Fruit fly (Drosophila melanogaster): ENCODE data around the gene CG42688.
A peak's percentile ranks its signal among the peaks of the same experiment; 100 is the strongest.

CG42688 gene

DNA sequence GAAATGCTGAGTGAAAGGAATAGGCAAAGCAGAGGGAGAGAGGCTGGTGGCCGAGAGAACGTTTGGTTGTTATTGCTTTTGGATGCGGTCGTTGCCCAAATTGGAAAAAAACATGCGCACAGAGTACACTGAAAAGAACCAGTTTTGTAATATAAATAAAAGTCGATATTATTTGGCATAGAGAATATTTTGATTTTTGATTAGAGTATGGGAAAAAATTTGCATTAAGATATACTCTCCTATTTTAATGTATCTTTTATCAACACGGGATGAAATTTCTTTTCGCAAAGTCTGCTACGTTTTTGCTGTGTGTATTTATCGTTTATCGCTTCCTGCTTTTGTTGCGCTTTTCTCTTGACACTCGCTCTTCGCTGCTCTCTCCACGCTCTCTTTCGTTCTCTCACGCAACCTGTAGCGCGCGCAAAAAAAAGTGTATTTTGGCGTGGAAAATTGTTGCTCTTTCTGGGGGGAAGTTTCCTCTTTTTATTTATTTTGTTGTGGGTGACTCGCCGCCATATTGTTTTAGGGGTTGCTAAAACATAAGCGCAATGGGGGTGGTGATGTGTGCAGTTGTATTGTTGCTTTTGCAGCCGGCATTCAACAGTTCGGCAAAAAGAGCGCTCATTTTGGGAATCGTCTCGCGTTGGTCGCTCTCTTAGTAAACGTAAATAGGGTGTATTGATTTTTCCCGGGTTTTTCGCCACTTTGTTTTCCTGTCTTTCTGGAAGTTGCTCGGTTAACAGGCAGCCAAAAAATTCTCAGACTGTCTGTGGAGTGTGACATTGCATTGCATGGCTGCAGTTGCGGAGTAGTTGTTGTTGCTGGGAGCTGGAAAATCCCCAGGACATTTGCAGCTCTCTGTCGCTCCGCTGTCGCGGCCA, 17.4 kb downstream of the CG42688 start (continued):
- TF ChIP-seq lov (optimal IDR thresholded peaks at IDR 0.05) (no peak), lov (GFP tag; IDR thresholded peaks at IDR 0.05) (peak; percentile 95), zfh1 (GFP tag; IDR thresholded peaks at IDR 0.05) (peak; percentile 96), CG12391 (tag; optimal IDR thresholded peaks at IDR 0.05) (peak; percentile 97), D (optimal IDR thresholded peaks at IDR 0.05) (no peak), D (GFP tag; optimal IDR thresholded peaks at IDR 0.05) (peak; percentile 97), CG12236 (GFP tag; optimal IDR thresholded peaks at IDR 0.05) (peak; percentile 81), Atf6 (GFP tag; IDR thresholded peaks at IDR 0.05) (peak; percentile 97), ranshi (GFP tag; IDR thresholded peaks at IDR 0.05) (peak; percentile 97), ERR (GFP tag; optimal IDR thresholded peaks at IDR 0.05) (peak; percentile 92), bigmax (GFP tag; optimal IDR thresholded peaks at IDR 0.05) (peak; percentile 57), wdn (GFP tag; IDR thresholded peaks at IDR 0.05) (peak; percentile 94), CG2712 (tag; optimal IDR thresholded peaks at IDR 0.05) (peak; percentile 98), Ptx1 (GFP tag; IDR thresholded peaks at IDR 0.05) (peak; percentile 97), Doc2 (GFP tag; IDR thresholded peaks at IDR 0.05) (peak; percentile 69; the same call in 1 of the 2 replicates), Med (GFP tag) (peak; percentile 99), B-H2 (GFP tag; optimal IDR thresholded peaks at IDR 0.05) (peak; percentile 84), Spps (tag; optimal IDR thresholded peaks at IDR 0.05) (peak; percentile 96), CG12659 (GFP tag; optimal IDR thresholded peaks at IDR 0.05) (peak; percentile 95), crol (GFP tag; IDR thresholded peaks at IDR 0.05) (peak; percentile 38; the same call in 1 of the 2 replicates), CG4360 (GFP tag; IDR thresholded peaks at IDR 0.05) (peak; percentile 80), NfI (GFP tag; optimal IDR thresholded peaks at IDR 0.05) (peak; percentile 93), CG2678 (tag; optimal IDR thresholded peaks at IDR 0.05) (peak; percentile 98), CG3995 (GFP tag; optimal IDR thresholded peaks at IDR 0.05) (peak; percentile 76), Xrp1 (GFP tag; IDR thresholded peaks at IDR 0.05) (peak; percentile 99), cad (GFP tag; optimal IDR thresholded peaks at IDR 0.05) (no peak), Bgb (GFP tag; IDR thresholded peaks at IDR 0.05; ENCODE audit: partially characterized antibody) (no peak), dpn (GFP tag; optimal IDR thresholded peaks at IDR 0.05) (peak; percentile 96 to 97), CG34376 (GFP tag; optimal IDR thresholded peaks at IDR 0.05) (peak; percentile 91), Trl (optimal IDR thresholded peaks at IDR 0.05) (peak; percentile 82 to 95), Trl (GFP tag; optimal IDR thresholded peaks at IDR 0.05) (peak; percentile 97), pnt (GFP tag; optimal IDR thresholded peaks at IDR 0.05) (peak; percentile 96), sc (optimal IDR thresholded peaks at IDR 0.05) (no peak), sc (GFP tag; optimal IDR thresholded peaks at IDR 0.05) (peak; percentile 91), dm (GFP tag; optimal IDR thresholded peaks at IDR 0.05) (peak; percentile 87), Adf1 (GFP tag; IDR thresholded peaks at IDR 0.05) (peak; percentile 73), pita (GFP tag; optimal IDR thresholded peaks at IDR 0.05) (no peak), mld (GFP tag; IDR thresholded peaks at IDR 0.05; ENCODE audit: partially characterized antibody) (no peak), sna (GFP tag; IDR thresholded peaks at IDR 0.05; ENCODE audit: partially characterized antibody) (0 out of 2 replicates have a peak, but pooled peaks have one; percentile 18), dan (GFP tag; IDR thresholded peaks at IDR 0.05) (no peak), inv (GFP tag; IDR thresholded peaks at IDR 0.05; ENCODE audit: partially characterized antibody) (no peak), CG32532 (GFP tag; IDR thresholded peaks at IDR 0.05) (peak; percentile 98), CG8944 (GFP tag; optimal IDR thresholded peaks at IDR 0.05) (peak; percentile 91), CG9437 (GFP tag; optimal IDR thresholded peaks at IDR 0.05) (peak; percentile 87), bbx (GFP tag; IDR thresholded peaks at IDR 0.05; ENCODE audit: partially characterized antibody) (0 out of 2 replicates have a peak, but pooled peaks have one; percentile 8), Asciz (GFP tag; optimal IDR thresholded peaks at IDR 0.05) (peak; percentile 98), CG12769 (tag; optimal IDR thresholded peaks at IDR 0.05) (peak; percentile 95), fru (optimal IDR thresholded peaks at IDR 0.05) (no peak), Sin3A (optimal IDR thresholded peaks at IDR 0.05) (no peak), Bteb2 (GFP tag; optimal IDR thresholded peaks at IDR 0.05) (peak; percentile 94), pros (GFP tag; optimal IDR thresholded peaks at IDR 0.05) (peak; percentile 57)

All from whole organism, embryonic.